Worm (Caenorhabditis elegans): Measurements from ENCODE around the gene F21D12.3.

The F21D12.3 gene

ce11 chrII:7273517-7273916 is 50.3 kb downstream of the F21D12.3 start:
- TF ChIP-seq F44E2.7 (GFP tag; IDR thresholded peaks at IDR 0.05) (no peak), lin-38 (GFP tag; IDR thresholded peaks at IDR 0.05) (no peak), F26F4.8 (GFP tag; conservative IDR thresholded peaks at IDR 0.05) (no peak), lir-3 (tag; optimal IDR thresholded peaks at IDR 0.05) (no peak), snpc-4 (tag; optimal IDR thresholded peaks at IDR 0.05) (no peak), T26A8.4 (GFP tag; IDR thresholded peaks at IDR 0.05) (no peak), lin-39 (tag; optimal IDR thresholded peaks at IDR 0.05) (no peak), nhr-28 (tag; optimal IDR thresholded peaks at IDR 0.05) (peak; percentile 14), nhr-48 (tag; optimal IDR thresholded peaks at IDR 0.05) (peak; percentile 52), set-16 (GFP tag; IDR thresholded peaks at IDR 0.05) (no peak), ama-1 (optimal IDR thresholded peaks at IDR 0.05) (no peak), ceh-32 (tag; optimal IDR thresholded peaks at IDR 0.05; ENCODE audit: poor library complexity) (no peak), D1046.2 (GFP tag; IDR thresholded peaks at IDR 0.05) (no peak), mdt-29 (GFP tag; IDR thresholded peaks at IDR 0.05) (no peak), lin-15B (tag; optimal IDR thresholded peaks at IDR 0.05) (no peak), mep-1 (tag; optimal IDR thresholded peaks at IDR 0.05) (no peak), nhr-102 (tag; optimal IDR thresholded peaks at IDR 0.05) (no peak), hmg-1.1 (GFP tag; IDR thresholded peaks at IDR 0.05) (no peak), Y48G9A.11 (GFP tag; IDR thresholded peaks at IDR 0.05) (no peak), ztf-11 (tag; optimal IDR thresholded peaks at IDR 0.05) (no peak), nhr-10 (tag; optimal IDR thresholded peaks at IDR 0.05) (no peak), skn-1 (tag; optimal IDR thresholded peaks at IDR 0.05) (no peak), gei-8 (GFP tag; optimal IDR thresholded peaks at IDR 0.05) (no peak), dmd-6 (GFP tag; IDR thresholded peaks at IDR 0.05) (peak; percentile 79), attf-4 (tag; optimal IDR thresholded peaks at IDR 0.05) (no peak), mxl-3 (GFP tag; optimal IDR thresholded peaks at IDR 0.05) (peak; percentile 94), hlh-30 (tag; optimal IDR thresholded peaks at IDR 0.05; ENCODE audit: insufficient read depth) (peak; percentile 49), zip-11 (GFP tag; IDR thresholded peaks at IDR 0.05) (no peak), rbr-2 (tag; optimal IDR thresholded peaks at IDR 0.05) (no peak), spr-3 (GFP tag; optimal IDR thresholded peaks at IDR 0.05) (no peak), cey-2 (tag; optimal IDR thresholded peaks at IDR 0.05; ENCODE audit: borderline replicate concordance, insufficient read depth) (no peak), sdz-12 (GFP tag; optimal IDR thresholded peaks at IDR 0.05) (no peak), lin-29 (GFP tag; IDR thresholded peaks at IDR 0.05) (no peak), dpl-1 (GFP tag; optimal IDR thresholded peaks at IDR 0.05) (no peak), lim-7 (GFP tag; IDR thresholded peaks at IDR 0.05) (no peak), spr-1 (tag; optimal IDR thresholded peaks at IDR 0.05) (no peak), dmd-9 (GFP tag; IDR thresholded peaks at IDR 0.05) (no peak), egl-27 (tag; optimal IDR thresholded peaks at IDR 0.05) (no peak), zag-1 (tag; optimal IDR thresholded peaks at IDR 0.05) (no peak), mxl-2 (GFP tag; conservative IDR thresholded peaks at IDR 0.05) (no peak), pqm-1 (tag; optimal IDR thresholded peaks at IDR 0.05) (peak; percentile 93), nhr-6 (tag; optimal IDR thresholded peaks at IDR 0.05) (no peak), dve-1 (tag; optimal IDR thresholded peaks at IDR 0.05; ENCODE audit: insufficient read depth) (peak; percentile 29), lsy-2 (tag; optimal IDR thresholded peaks at IDR 0.05) (no peak), F49E8.2 (tag; optimal IDR thresholded peaks at IDR 0.05; ENCODE audit: borderline replicate concordance) (no peak), nhr-11 (tag; optimal IDR thresholded peaks at IDR 0.05) (no peak), nhr-111 (GFP tag; optimal IDR thresholded peaks at IDR 0.05) (no peak), nhr-42 (GFP tag; IDR thresholded peaks at IDR 0.05) (no peak), arid-1 (GFP tag; conservative IDR thresholded peaks at IDR 0.05) (no peak), ceh-62 (tag; optimal IDR thresholded peaks at IDR 0.05) (no peak), zfp-3 (GFP tag; conservative IDR thresholded peaks at IDR 0.05) (no peak), tra-1 (GFP tag; IDR thresholded peaks at IDR 0.05) (peak; percentile 34; the same call in 1 of the 2 replicates), nhr-77 (tag; optimal IDR thresholded peaks at IDR 0.05) (no peak)
